Worm (Caenorhabditis elegans) whole organism, mixed stage, embryonic: ENCODE results near the gene C26F1.3.

Experiments
- M03D4.4 ChIP-seq: sonication (generic microtip); optimal IDR thresholded peaks from 2 replicates; lab custom pipeline; 2017; ENCODE audit warnings: mild to moderate bottlenecking, missing genetic modification characterization, missing compliant biosample characterization
- blmp-1 ChIP-seq: fragments of 150-350 bp; optimal IDR thresholded peaks from 2 replicates; lab custom pipeline; 2014; ENCODE audit warnings: missing biosample characterization, missing genetic modification characterization
- ceh-39 ChIP-seq: fragments of 150-350 bp; optimal IDR thresholded peaks from 2 replicates; lab custom pipeline; 2014; ENCODE audit warnings: missing biosample characterization, missing genetic modification characterization
- ceh-83 ChIP-seq: fragments of 200-800 bp; sonication (Bioruptor generic); optimal IDR thresholded peaks from 2 replicates; lab custom pipeline; 2018; ENCODE audit warnings: mild to moderate bottlenecking, missing genetic modification characterization, missing compliant biosample characterization
- ces-1 ChIP-seq: fragments of 150-350 bp; optimal IDR thresholded peaks from 2 replicates; lab custom pipeline; 2014; ENCODE audit warnings: missing biosample characterization, missing genetic modification reagents, missing genetic modification characterization
- cnd-1 ChIP-seq: fragments of 200-800 bp; sonication (Bioruptor generic); optimal IDR thresholded peaks from 2 replicates; lab custom pipeline; 2018; ENCODE audit warnings: mild to moderate bottlenecking, missing genetic modification characterization, missing compliant biosample characterization
- drap-1 ChIP-seq: fragments of 200-800 bp; sonication (Bioruptor generic); optimal IDR thresholded peaks from 3 replicates; lab custom pipeline; 2018; ENCODE audit warnings: mild to moderate bottlenecking, missing genetic modification characterization, missing compliant biosample characterization
- elt-1 ChIP-seq: sonication (generic microtip); optimal IDR thresholded peaks from 2 replicates; lab custom pipeline; 2017; ENCODE audit warnings: missing genetic modification characterization, mild to moderate bottlenecking, missing compliant biosample characterization, antibody characterized with exemption, moderate library complexity, borderline replicate concordance; ENCODE audit not compliant: insufficient read depth
- elt-3 ChIP-seq: fragments of 150-350 bp; optimal IDR thresholded peaks from 2 replicates; lab custom pipeline; 2014; ENCODE audit warnings: missing biosample characterization, missing genetic modification characterization
- flh-1 ChIP-seq: fragments of 200-800 bp; sonication (Bioruptor generic); optimal IDR thresholded peaks from 2 replicates; lab custom pipeline; 2018; ENCODE audit warnings: mild to moderate bottlenecking, missing genetic modification characterization, moderate library complexity, missing compliant biosample characterization
- ham-2 ChIP-seq: fragments of 200-800 bp; sonication (Bioruptor generic); optimal IDR thresholded peaks from 2 replicates; lab custom pipeline; 2018; ENCODE audit warnings: mild to moderate bottlenecking, missing genetic modification characterization, missing compliant biosample characterization
- hlh-1 ChIP-seq: fragments of 150-350 bp; optimal IDR thresholded peaks from 2 replicates; lab custom pipeline; 2014; ENCODE audit warnings: missing biosample characterization, missing genetic modification reagents, missing genetic modification characterization
- lin-32 ChIP-seq: fragments of 200-800 bp; sonication (Bioruptor generic); optimal IDR thresholded peaks from 2 replicates; lab custom pipeline; 2018; ENCODE audit warnings: mild to moderate bottlenecking, missing genetic modification characterization, missing compliant biosample characterization
- lsy-2 ChIP-seq: fragments of 150-350 bp; optimal IDR thresholded peaks from 2 replicates; lab custom pipeline; 2014; ENCODE audit warnings: missing biosample characterization, missing genetic modification characterization
- mab-5 ChIP-seq: fragments of 150-350 bp; optimal IDR thresholded peaks from 2 replicates; lab custom pipeline; 2014; ENCODE audit warnings: missing biosample characterization, missing genetic modification characterization
- mep-1 ChIP-seq: fragments of 150-350 bp; optimal IDR thresholded peaks from 2 replicates; lab custom pipeline; 2017; ENCODE audit warnings: missing biosample characterization, missing genetic modification reagents, missing genetic modification characterization, inconsistent platforms
- mls-2 ChIP-seq: sonication (generic microtip); optimal IDR thresholded peaks from 2 replicates; lab custom pipeline; 2016; ENCODE audit warnings: mild to moderate bottlenecking, missing genetic modification characterization, moderate library complexity, missing compliant biosample characterization
- nhr-12 ChIP-seq: fragments of 150-350 bp; optimal IDR thresholded peaks from 2 replicates; lab custom pipeline; 2014; ENCODE audit warnings: missing biosample characterization, missing genetic modification characterization
- nhr-2 ChIP-seq: fragments of 150-350 bp; optimal IDR thresholded peaks from 2 replicates; lab custom pipeline; 2014; ENCODE audit warnings: missing biosample characterization, missing genetic modification characterization
- nhr-237 ChIP-seq: fragments of 150-350 bp; optimal IDR thresholded peaks from 2 replicates; lab custom pipeline; 2014; ENCODE audit warnings: missing biosample characterization, missing genetic modification characterization
- nhr-28 ChIP-seq: fragments of 150-350 bp; optimal IDR thresholded peaks from 2 replicates; lab custom pipeline; 2014; ENCODE audit warnings: missing biosample characterization, missing genetic modification characterization
- nhr-76 ChIP-seq: sonication (generic microtip); optimal IDR thresholded peaks from 2 replicates; lab custom pipeline; 2017; ENCODE audit warnings: missing biosample characterization, missing genetic modification characterization
- snpc-4 ChIP-seq: fragments of 150-350 bp; optimal IDR thresholded peaks from 2 replicates; lab custom pipeline; 2014; ENCODE audit warnings: missing biosample characterization, missing genetic modification characterization
- sptf-1 ChIP-seq: sonication (generic microtip); optimal IDR thresholded peaks from 2 replicates; lab custom pipeline; 2017; ENCODE audit warnings: mild to moderate bottlenecking, missing genetic modification characterization, moderate library complexity, missing compliant biosample characterization
- unc-120 ChIP-seq: sonication (generic microtip); optimal IDR thresholded peaks from 2 replicates; lab custom pipeline; 2017; ENCODE audit warnings: missing genetic modification characterization, missing compliant biosample characterization; ENCODE audit not compliant: poor library complexity, severe bottlenecking
- unc-39 ChIP-seq: fragments of 150-350 bp; optimal IDR thresholded peaks from 2 replicates; lab custom pipeline; 2014; ENCODE audit warnings: missing biosample characterization, missing genetic modification characterization
- unc-62 ChIP-seq: fragments of 150-350 bp; optimal IDR thresholded peaks from 2 replicates; lab custom pipeline; 2014; ENCODE audit warnings: missing biosample characterization, missing genetic modification reagents, missing genetic modification characterization
- zip-8 ChIP-seq: fragments of 150-350 bp; optimal IDR thresholded peaks from 2 replicates; lab custom pipeline; 2014; ENCODE audit warnings: missing biosample characterization, missing genetic modification characterization
- ztf-11 ChIP-seq: fragments of 150-350 bp; optimal IDR thresholded peaks from 2 replicates; lab custom pipeline; 2014; ENCODE audit warnings: missing biosample characterization, missing genetic modification characterization

The C26F1.3 gene

ce11 chrV:7798079-7798478, 21.0 kb downstream of the C26F1.3 start, which contains the start of gene ZK742.7:
Gene ZK742.7 (plus strand): TSS chrV:7798379.
- TF ChIP-seq nhr-12 (tag; lab: Kevin White, UChicago), result no peak
- no peak for TF ChIP-seq M03D4.4 (tag; lab: Kevin White, UChicago)
- no peak for TF ChIP-seq ceh-39 (tag; lab: Kevin White, UChicago)
- no peak for TF ChIP-seq zip-8 (tag; lab: Kevin White, UChicago)
- no peak for TF ChIP-seq flh-1 (GFP tag; lab: Kevin White, UChicago)
- TF ChIP-seq unc-39 (tag; lab: Kevin White, UChicago), result no peak
- no peak for TF ChIP-seq ham-2 (GFP tag; lab: Kevin White, UChicago)
- no peak for TF ChIP-seq mep-1 (tag; lab: Kevin White, UChicago)
- no peak for TF ChIP-seq sptf-1 (tag; lab: Kevin White, UChicago)

- no peak for TF ChIP-seq elt-3 (tag; lab: Kevin White, UChicago)
- TF ChIP-seq drap-1 (GFP tag; lab: Kevin White, UChicago), result no peak
- no peak for TF ChIP-seq sptf-1 (tag; lab: Kevin White, UChicago)
- TF ChIP-seq lsy-2, result no peak
- no peak for TF ChIP-seq elt-1
- TF ChIP-seq nhr-2 (tag; lab: Kevin White, UChicago), result no peak
- no peak for TF ChIP-seq unc-120 (tag; lab: Kevin White, UChicago)
- TF ChIP-seq unc-39 (tag; lab: Kevin White, UChicago), result no peak
- no peak for TF ChIP-seq cnd-1 (tag; lab: Kevin White, UChicago)
- TF ChIP-seq ces-1 (GFP tag; lab: Kevin White, UChicago), result no peak
- no peak for TF ChIP-seq snpc-4 (tag; lab: Kevin White, UChicago)
- no peak for TF ChIP-seq ceh-83 (GFP tag; lab: Kevin White, UChicago)
- no peak for TF ChIP-seq mls-2 (tag; lab: Kevin White, UChicago)
- TF ChIP-seq nhr-28 (tag; lab: Kevin White, UChicago), result no peak
Observed at ce11 chrV:7803563-7803962, 26.5 kb downstream of the C26F1.3 start.

- TF ChIP-seq snpc-4 (tag; lab: Kevin White, UChicago), result no peak
- TF ChIP-seq lsy-2, result peak; percentile 23
- TF ChIP-seq drap-1 (GFP tag; lab: Kevin White, UChicago), result no peak
- TF ChIP-seq ces-1 (GFP tag; lab: Kevin White, UChicago), result no peak
- TF ChIP-seq lin-32 (GFP tag; lab: Kevin White, UChicago), result no peak
- no peak for TF ChIP-seq unc-39 (tag; lab: Kevin White, UChicago)
- TF ChIP-seq mep-1 (tag; lab: Kevin White, UChicago), result peak; percentile 14
- TF ChIP-seq hlh-1 (tag; lab: Kevin White, UChicago), result peak; percentile 62
- no peak for TF ChIP-seq nhr-2 (tag; lab: Kevin White, UChicago)
Observed at ce11 chrV:7804064-7804800, 27.1 kb downstream of the C26F1.3 start, which contains the start of gene uvs-1. Gene uvs-1 (minus strand): TSS chrV:7804208.

- TF ChIP-seq ztf-11 (tag; lab: Kevin White, UChicago) (no peak), cnd-1 (tag; lab: Kevin White, UChicago) (no peak), zip-8 (tag; lab: Kevin White, UChicago) (no peak), nhr-237 (tag; lab: Kevin White, UChicago) (no peak), drap-1 (GFP tag; lab: Kevin White, UChicago) (no peak), flh-1 (GFP tag; lab: Kevin White, UChicago) (no peak), nhr-76 (tag; lab: Kevin White, UChicago) (no peak), hlh-1 (tag; lab: Kevin White, UChicago) (no peak), lin-32 (GFP tag; lab: Kevin White, UChicago) (no peak), lsy-2 (no peak), sptf-1 (tag; lab: Kevin White, UChicago) (no peak), ces-1 (GFP tag; lab: Kevin White, UChicago) (no peak), ceh-83 (GFP tag; lab: Kevin White, UChicago) (no peak), unc-62 (GFP tag; lab: Kevin White, UChicago) (no peak), nhr-28 (tag; lab: Kevin White, UChicago) (no peak), mab-5 (tag; lab: Kevin White, UChicago) (no peak), M03D4.4 (tag; lab: Kevin White, UChicago) (no peak)
Observed at ce11 chrV:7804801-7805163, 27.7 kb downstream of the C26F1.3 start, which contains the start of gene xpo-1. Gene xpo-1 (plus strand): TSS chrV:7805064.

- TF ChIP-seq blmp-1 (no peak), nhr-12 (tag; lab: Kevin White, UChicago) (no peak), ceh-83 (GFP tag; lab: Kevin White, UChicago) (no peak), zip-8 (tag; lab: Kevin White, UChicago) (no peak), ztf-11 (tag; lab: Kevin White, UChicago) (no peak), unc-120 (tag; lab: Kevin White, UChicago) (no peak), mep-1 (tag; lab: Kevin White, UChicago) (no peak), unc-62 (GFP tag; lab: Kevin White, UChicago) (no peak), M03D4.4 (tag; lab: Kevin White, UChicago) (no peak)
Observed at ce11 chrV:7806629-7807028, 29.5 kb downstream of the C26F1.3 start.
